Fruit fly (Drosophila melanogaster) whole organism, embryonic: ENCODE data around the gene nol.

ENCODE experiments used
- Bdp1 ChIP-seq: fragments of 200-800 bp; sonication (Bioruptor generic); optimal IDR thresholded peaks from 3 replicates; lab custom pipeline; 2016; ENCODE audit warnings: missing biosample characterization, missing genetic modification characterization
- Bteb2 ChIP-seq: fragments of 200-800 bp; sonication (Bioruptor generic); optimal IDR thresholded peaks from 2 replicates; lab custom pipeline; 2016; ENCODE audit warnings: missing biosample characterization, missing genetic modification characterization
- CG10462 ChIP-seq: fragments of 200-800 bp; sonication (Bioruptor generic); optimal IDR thresholded peaks from 2 replicates; lab custom pipeline; 2016; ENCODE audit warnings: missing biosample characterization, missing genetic modification characterization
- CG11247 ChIP-seq: fragments of 200-800 bp; sonication (Bioruptor generic); IDR thresholded peaks from 2 replicates; pipeline ENCODE4 v1.3.6; 2022; ENCODE audit warnings: missing biosample characterization, missing genetic modification characterization
- CG12071 ChIP-seq: fragments of 200-800 bp; sonication (Bioruptor generic); optimal IDR thresholded peaks from 3 replicates; lab custom pipeline; 2018; ENCODE audit warnings: missing biosample characterization, mild to moderate bottlenecking, missing genetic modification characterization
- CG12219 ChIP-seq: fragments of 200-800 bp; sonication (Bioruptor generic); optimal IDR thresholded peaks from 3 replicates; lab custom pipeline; 2018; ENCODE audit warnings: missing biosample characterization, mild to moderate bottlenecking, missing genetic modification characterization
- CG15073 ChIP-seq: fragments of 200-800 bp; sonication (Bioruptor generic); optimal IDR thresholded peaks from 2 replicates; lab custom pipeline; 2016; ENCODE audit warnings: missing biosample characterization, missing genetic modification characterization
- CG17328 ChIP-seq: fragments of 200-800 bp; sonication (Bioruptor generic); IDR thresholded peaks from 2 replicates; pipeline ENCODE4 v1.3.6; 2022; ENCODE audit warnings: missing biosample characterization, missing genetic modification characterization
- CG17359 ChIP-seq: fragments of 200-800 bp; sonication (Bioruptor generic); optimal IDR thresholded peaks from 3 replicates; lab custom pipeline; 2018; ENCODE audit warnings: missing biosample characterization, mild to moderate bottlenecking, missing genetic modification characterization, moderate library complexity
- CG17568 ChIP-seq: fragments of 200-800 bp; sonication (Bioruptor generic); optimal IDR thresholded peaks from 2 replicates; lab custom pipeline; 2018; ENCODE audit warnings: missing biosample characterization, mild to moderate bottlenecking, missing genetic modification characterization, moderate library complexity
- CG17612 ChIP-seq: fragments of 200-800 bp; sonication (Bioruptor generic); IDR thresholded peaks from 2 replicates; pipeline ENCODE4 v1.3.6; 2022; ENCODE audit warnings: missing biosample characterization, missing genetic modification characterization
- CG17829 ChIP-seq: fragments of 200-800 bp; optimal IDR thresholded peaks from 2 replicates; lab custom pipeline; 2019; ENCODE audit warnings: missing biosample characterization, mild to moderate bottlenecking, missing genetic modification characterization, moderate library complexity
- CG31365 ChIP-seq: fragments of 200-800 bp; sonication (Bioruptor generic); optimal IDR thresholded peaks from 2 replicates; lab custom pipeline; 2018; ENCODE audit warnings: missing biosample characterization, mild to moderate bottlenecking, missing genetic modification characterization
- CG3281 ChIP-seq: fragments of 200-800 bp; sonication (Bioruptor generic); optimal IDR thresholded peaks from 3 replicates; lab custom pipeline; 2017; ENCODE audit warnings: missing biosample characterization, mild to moderate bottlenecking, missing genetic modification characterization
- CG43689 ChIP-seq: fragments of 200-800 bp; sonication (Bioruptor generic); IDR thresholded peaks from 2 replicates; pipeline ENCODE4 v1.3.6; 2022; ENCODE audit warnings: missing biosample characterization, missing genetic modification characterization
- CG6254 ChIP-seq: fragments of 200-800 bp; sonication (Bioruptor generic); optimal IDR thresholded peaks from 3 replicates; lab custom pipeline; 2017; ENCODE audit warnings: mild to moderate bottlenecking, missing biosample characterization, missing genetic modification reagents, missing genetic modification characterization
- CG6683 ChIP-seq: fragments of 200-800 bp; sonication (Bioruptor generic); optimal IDR thresholded peaks from 2 replicates; lab custom pipeline; 2017; ENCODE audit warnings: missing biosample characterization, mild to moderate bottlenecking, missing genetic modification characterization, missing genetic modification reagents
- CG7928 ChIP-seq: fragments of 200-800 bp; sonication (Bioruptor generic); optimal IDR thresholded peaks from 2 replicates; lab custom pipeline; 2017; ENCODE audit warnings: missing biosample characterization, mild to moderate bottlenecking, missing genetic modification characterization
- CG9609 ChIP-seq: fragments of 200-800 bp; sonication (Bioruptor generic); optimal IDR thresholded peaks from 3 replicates; lab custom pipeline; 2016; ENCODE audit warnings: missing biosample characterization, missing genetic modification characterization
- D19A ChIP-seq: fragments of 200-800 bp; optimal IDR thresholded peaks from 3 replicates; lab custom pipeline; 2019; ENCODE audit warnings: missing biosample characterization, mild to moderate bottlenecking, missing genetic modification characterization, moderate library complexity
- Fer2 ChIP-seq: fragments of 200-800 bp; sonication (Bioruptor generic); optimal IDR thresholded peaks from 2 replicates; lab custom pipeline; 2018; ENCODE audit warnings: missing biosample characterization, mild to moderate bottlenecking, missing genetic modification characterization, moderate library complexity
- Lpt ChIP-seq: fragments of >200 bp; optimal IDR thresholded peaks from 2 replicates; lab custom pipeline; 2018; ENCODE audit warnings: missing biosample characterization, missing genetic modification characterization
- NC2β ChIP-seq: fragments of 200-800 bp; sonication (Bioruptor generic); optimal IDR thresholded peaks from 2 replicates; lab custom pipeline; 2016; ENCODE audit warnings: missing biosample characterization, missing genetic modification characterization
- Oaz ChIP-seq: fragments of 200-800 bp; sonication (Bioruptor generic); IDR thresholded peaks from 2 replicates; pipeline ENCODE4 v1.3.6; 2022; ENCODE audit warnings: missing biosample characterization, missing genetic modification characterization
- Sin3A ChIP-seq: fragments of >200 bp; optimal IDR thresholded peaks from 2 replicates; lab custom pipeline; 2018
- Trl ChIP-seq, 3 experiments: fragments of >200 bp in 2 of 3; fragments of 200-800 bp in 1 of 3; sonication (Bioruptor generic) in 1 of 3; optimal IDR thresholded peaks; 2 replicates in 1 of 3; 3 replicates in 2 of 3; lab custom pipeline; 2016 to 2017; ENCODE audit warnings: missing biosample characterization in 1 of 3, missing genetic modification characterization in 1 of 3
- ap ChIP-seq: fragments of 200-800 bp; sonication (Bioruptor generic); IDR thresholded peaks from 2 replicates; pipeline ENCODE4 v1.3.6; 2022; ENCODE audit warnings: missing biosample characterization, missing genetic modification characterization
- ara ChIP-seq: fragments of 200-800 bp; sonication (Bioruptor generic); IDR thresholded peaks from 2 replicates; pipeline ENCODE4 v1.3.6; 2022; ENCODE audit warnings: missing biosample characterization, missing genetic modification characterization
- dm ChIP-seq: fragments of 200-800 bp; sonication (Bioruptor generic); optimal IDR thresholded peaks from 3 replicates; lab custom pipeline; 2016; ENCODE audit warnings: missing biosample characterization, missing genetic modification characterization
- dmrt11E ChIP-seq: fragments of 200-800 bp; sonication (Bioruptor generic); optimal IDR thresholded peaks from 3 replicates; lab custom pipeline; 2018; ENCODE audit warnings: missing biosample characterization, mild to moderate bottlenecking, missing genetic modification characterization, moderate library complexity
- fu2 ChIP-seq: fragments of 200-800 bp; sonication (Bioruptor generic); optimal IDR thresholded peaks from 2 replicates; lab custom pipeline; 2016; ENCODE audit warnings: missing biosample characterization, missing genetic modification characterization
- gce ChIP-seq: fragments of 200-800 bp; sonication (Bioruptor generic); IDR thresholded peaks from 3 replicates; pipeline ENCODE4 v1.3.6; 2022; ENCODE audit warnings: missing biosample characterization, missing genetic modification characterization
- gro ChIP-seq: fragments of 200-800 bp; sonication (Bioruptor generic); optimal IDR thresholded peaks from 2 replicates; lab custom pipeline; 2016; ENCODE audit warnings: missing biosample characterization, missing genetic modification characterization
- klu ChIP-seq: fragments of 200-800 bp; sonication (Bioruptor generic); IDR thresholded peaks from 2 replicates; pipeline ENCODE4 v1.3.6; 2022; ENCODE audit warnings: missing biosample characterization, missing genetic modification characterization
- maf-S ChIP-seq: fragments of 200-800 bp; sonication (Bioruptor generic); optimal IDR thresholded peaks from 2 replicates; lab custom pipeline; 2016; ENCODE audit warnings: missing biosample characterization, missing genetic modification characterization
- pho ChIP-seq: fragments of 200-800 bp; sonication (Bioruptor generic); optimal IDR thresholded peaks from 2 replicates; lab custom pipeline; 2016; ENCODE audit warnings: missing biosample characterization, missing genetic modification characterization
- psq ChIP-seq: fragments of 200-800 bp; sonication (Bioruptor generic); optimal IDR thresholded peaks from 2 replicates; lab custom pipeline; 2017; ENCODE audit warnings: missing biosample characterization, missing genetic modification characterization
- sim ChIP-seq: fragments of 200-800 bp; sonication (Bioruptor generic); IDR thresholded peaks from 2 replicates; pipeline ENCODE4 v1.3.6; 2022; ENCODE audit warnings: missing biosample characterization, missing genetic modification characterization
- sisA ChIP-seq: fragments of 200-800 bp; sonication (Bioruptor generic); IDR thresholded peaks from 2 replicates; pipeline ENCODE4 v1.3.6; 2022; ENCODE audit warnings: missing biosample characterization, missing genetic modification characterization
- tap ChIP-seq: fragments of 200-800 bp; optimal IDR thresholded peaks from 3 replicates; lab custom pipeline; 2019; ENCODE audit warnings: missing biosample characterization, mild to moderate bottlenecking, missing genetic modification characterization, moderate library complexity
- tin ChIP-seq: fragments of 200-800 bp; sonication (Bioruptor generic); optimal IDR thresholded peaks from 3 replicates; lab custom pipeline; 2016; ENCODE audit warnings: missing biosample characterization, missing genetic modification characterization
- tna ChIP-seq: fragments of 200-800 bp; sonication (Bioruptor generic); IDR thresholded peaks from 2 replicates; pipeline ENCODE4 v1.3.6; 2022; ENCODE audit warnings: missing biosample characterization, missing genetic modification characterization; ENCODE audit not compliant: partially characterized antibody
- trh ChIP-seq: fragments of 200-800 bp; sonication (Bioruptor generic); optimal IDR thresholded peaks from 2 replicates; lab custom pipeline; 2016; ENCODE audit warnings: missing biosample characterization, missing genetic modification characterization

nol gene

DNA sequence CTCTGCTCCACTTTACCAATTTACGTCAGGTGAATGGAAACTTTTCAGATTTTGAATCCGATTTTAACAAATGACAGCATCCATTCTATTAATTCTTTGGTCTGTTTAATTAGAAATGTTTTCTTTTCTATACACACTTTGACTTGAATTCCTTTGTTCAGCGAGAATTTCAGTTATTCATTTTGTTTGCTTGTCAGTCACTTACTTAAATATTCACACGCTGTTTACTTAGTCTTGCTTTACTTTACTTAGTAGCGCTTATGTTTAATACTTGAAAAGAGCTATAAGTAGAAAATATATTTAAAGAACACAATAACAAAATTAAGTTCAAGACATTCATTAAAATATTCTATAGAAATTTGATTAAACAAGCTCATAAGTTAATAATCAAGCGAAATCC is 23.2 kb upstream of the nol start, which contains the start of gene CG32073 (continued):
- TF ChIP-seq D19A (tag; lab: Kevin White, UChicago): peak; percentile 48
- TF ChIP-seq Lpt (GFP tag; lab: Kevin White, UChicago): no peak
- no peak for TF ChIP-seq klu
- no peak for TF ChIP-seq NC2β
- no peak for TF ChIP-seq CG31365 (tag; lab: Kevin White, UChicago)
- no peak for TF ChIP-seq CG15073
- TF ChIP-seq CG11247: no peak
- no peak for TF ChIP-seq Fer2
- TF ChIP-seq CG6254 (GFP tag; lab: Kevin White, UChicago): peak; percentile 33
- no peak for TF ChIP-seq Trl (optimal IDR thresholded peaks at IDR 0.05; lab: Kevin White, UChicago)
- TF ChIP-seq Trl (GFP tag; optimal IDR thresholded peaks at IDR 0.05; lab: Kevin White, UChicago): peak; percentile 36
- TF ChIP-seq CG17359 (tag; lab: Kevin White, UChicago): peak; percentile 10
- TF ChIP-seq CG12071 (GFP tag; lab: Kevin White, UChicago): peak; percentile 75
- no peak for TF ChIP-seq CG43689 (GFP tag; lab: Robert Waterston, UW)
- TF ChIP-seq CG17328 (GFP tag; lab: Robert Waterston, UW): no peak
- TF ChIP-seq CG3281 (GFP tag; lab: Kevin White, UChicago): peak; percentile 2
- TF ChIP-seq tna (GFP tag; lab: Robert Waterston, UW): no peak
- TF ChIP-seq CG10462: no peak
- TF ChIP-seq Oaz: no peak
- TF ChIP-seq pho (GFP tag; lab: Kevin White, UChicago): no peak
- no peak for TF ChIP-seq trh (GFP tag; lab: Kevin White, UChicago)
- peak; percentile 36 for TF ChIP-seq tap (tag; lab: Kevin White, UChicago)
- TF ChIP-seq Bteb2 (GFP tag; lab: Kevin White, UChicago): no peak
- TF ChIP-seq CG12219 (GFP tag; lab: Kevin White, UChicago): no peak
- peak; percentile 40 for TF ChIP-seq CG6683 (GFP tag; lab: Kevin White, UChicago)
- TF ChIP-seq ap (GFP tag; lab: Robert Waterston, UW): no peak

DNA sequence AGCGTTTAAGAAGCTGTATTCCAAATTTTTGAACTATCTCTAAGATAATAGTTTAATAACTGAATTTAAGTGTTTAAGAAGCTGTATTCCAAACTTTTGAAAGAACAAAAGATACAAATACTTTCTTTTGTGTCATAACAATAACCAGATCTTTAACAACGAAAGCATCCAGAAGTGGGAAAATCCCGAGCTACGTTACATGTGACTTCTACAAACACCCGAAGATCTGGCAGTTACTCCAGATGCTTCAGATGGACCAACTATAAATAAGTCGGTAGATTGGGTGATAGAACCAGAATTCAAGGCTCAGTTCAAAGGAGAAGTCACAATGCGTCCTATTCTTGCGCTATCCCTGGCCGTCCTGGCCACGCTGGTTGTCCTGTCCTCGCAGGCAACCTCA is 22.7 kb upstream of the nol start, which contains the start of gene CG12522:
Gene CG12522 (plus strand): TSS at position 301 of the 400 bp plus-strand sequence.
- TF ChIP-seq gro (GFP tag; lab: Kevin White, UChicago): no peak
- TF ChIP-seq CG17612 (GFP tag; lab: Robert Waterston, UW): no peak
- no peak for TF ChIP-seq dm
- TF ChIP-seq Bdp1 (GFP tag; lab: Kevin White, UChicago): no peak
- TF ChIP-seq sisA: no peak
- TF ChIP-seq gce (GFP tag; lab: Robert Waterston, UW): no peak
- TF ChIP-seq maf-S (GFP tag; lab: Kevin White, UChicago): no peak
- TF ChIP-seq CG17568 (GFP tag; lab: Kevin White, UChicago): no peak
- no peak for TF ChIP-seq CG17328 (GFP tag; lab: Robert Waterston, UW)
- no peak for TF ChIP-seq CG17829 (tag; lab: Kevin White, UChicago)
- TF ChIP-seq dmrt11E (tag; lab: Kevin White, UChicago): no peak
- TF ChIP-seq tin (GFP tag; lab: Kevin White, UChicago): no peak
- no peak for TF ChIP-seq CG7928 (GFP tag; lab: Kevin White, UChicago)
- no peak for TF ChIP-seq ara
- TF ChIP-seq fu2 (GFP tag; lab: Kevin White, UChicago): no peak
- TF ChIP-seq psq (GFP tag; lab: Kevin White, UChicago): no peak
- no peak for TF ChIP-seq Sin3A (lab: Kevin White, UChicago)
- TF ChIP-seq CG9609 (GFP tag; lab: Kevin White, UChicago): no peak
- TF ChIP-seq sim (GFP tag; lab: Robert Waterston, UW): no peak
- TF ChIP-seq, all 482 proteins: peak for 0
